Fruit fly (Drosophila melanogaster) whole organism, embryonic: ENCODE results near the gene CG13031.

Source experiments
- Adf1 ChIP-seq: fragments of 200-800 bp; sonication (Bioruptor generic); IDR thresholded peaks from 2 replicates; pipeline ENCODE4 v1.3.6; 2022; ENCODE audit warnings: missing biosample characterization, missing genetic modification characterization
- BtbVII ChIP-seq: fragments of 200-800 bp; sonication (Bioruptor generic); optimal IDR thresholded peaks from 3 replicates; lab custom pipeline; 2017; ENCODE audit warnings: missing biosample characterization, mild to moderate bottlenecking, missing genetic modification characterization
- CG10209 ChIP-seq: fragments of 200-800 bp; sonication (Bioruptor generic); optimal IDR thresholded peaks from 3 replicates; lab custom pipeline; 2017; ENCODE audit warnings: missing biosample characterization, mild to moderate bottlenecking, missing genetic modification characterization, missing genetic modification reagents
- CG11247 ChIP-seq: fragments of 200-800 bp; sonication (Bioruptor generic); IDR thresholded peaks from 2 replicates; pipeline ENCODE4 v1.3.6; 2022; ENCODE audit warnings: missing biosample characterization, missing genetic modification characterization
- CG12071 ChIP-seq: fragments of 200-800 bp; sonication (Bioruptor generic); optimal IDR thresholded peaks from 3 replicates; lab custom pipeline; 2018; ENCODE audit warnings: missing biosample characterization, mild to moderate bottlenecking, missing genetic modification characterization
- CG12299 ChIP-seq: fragments of 200-800 bp; sonication (Bioruptor generic); optimal IDR thresholded peaks from 2 replicates; lab custom pipeline; 2018; ENCODE audit warnings: missing biosample characterization, mild to moderate bottlenecking, missing genetic modification characterization
- CG12744 ChIP-seq: fragments of 200-800 bp; sonication (Bioruptor generic); optimal IDR thresholded peaks from 2 replicates; lab custom pipeline; 2016; ENCODE audit warnings: missing biosample characterization, missing genetic modification characterization
- CG14710 ChIP-seq: fragments of 200-800 bp; sonication (Bioruptor generic); optimal IDR thresholded peaks from 3 replicates; lab custom pipeline; 2019; ENCODE audit warnings: missing biosample characterization, mild to moderate bottlenecking, missing genetic modification characterization, moderate library complexity
- CG15269 ChIP-seq: fragments of 200-800 bp; sonication (Bioruptor generic); optimal IDR thresholded peaks from 2 replicates; lab custom pipeline; 2018; ENCODE audit warnings: missing biosample characterization, mild to moderate bottlenecking, missing genetic modification characterization, moderate library complexity
- CG15601 ChIP-seq: fragments of 200-800 bp; sonication (Bioruptor generic); optimal IDR thresholded peaks from 3 replicates; lab custom pipeline; 2019; ENCODE audit warnings: missing biosample characterization, mild to moderate bottlenecking, missing genetic modification characterization, moderate library complexity
- CG1647 ChIP-seq: fragments of 200-800 bp; sonication (Bioruptor generic); optimal IDR thresholded peaks from 3 replicates; lab custom pipeline; 2016; ENCODE audit warnings: missing biosample characterization, missing genetic modification characterization
- CG18262 ChIP-seq: fragments of 200-800 bp; optimal IDR thresholded peaks from 3 replicates; lab custom pipeline; 2019; ENCODE audit warnings: missing biosample characterization, mild to moderate bottlenecking, missing genetic modification characterization, moderate library complexity
- CG18619 ChIP-seq: fragments of 200-800 bp; sonication (Bioruptor generic); optimal IDR thresholded peaks from 3 replicates; lab custom pipeline; 2017; ENCODE audit warnings: missing biosample characterization, mild to moderate bottlenecking, missing genetic modification characterization
- CG34376 ChIP-seq: fragments of 200-800 bp; sonication (Bioruptor generic); optimal IDR thresholded peaks from 2 replicates; lab custom pipeline; 2018; ENCODE audit warnings: missing biosample characterization, mild to moderate bottlenecking, missing genetic modification characterization
- CG34422 ChIP-seq: fragments of 200-800 bp; sonication (Bioruptor generic); IDR thresholded peaks from 3 replicates; pipeline ENCODE4 v1.3.6; 2022; ENCODE audit warnings: missing biosample characterization, missing genetic modification characterization
- CG3838 ChIP-seq: fragments of 200-800 bp; sonication (Bioruptor generic); optimal IDR thresholded peaks from 3 replicates; lab custom pipeline; 2016; ENCODE audit warnings: missing biosample characterization, missing genetic modification characterization
- CG43689 ChIP-seq: fragments of 200-800 bp; sonication (Bioruptor generic); IDR thresholded peaks from 2 replicates; pipeline ENCODE4 v1.3.6; 2022; ENCODE audit warnings: missing biosample characterization, missing genetic modification characterization
- CG4424 ChIP-seq: fragments of 200-800 bp; sonication (Bioruptor generic); optimal IDR thresholded peaks from 3 replicates; lab custom pipeline; 2016; ENCODE audit warnings: missing biosample characterization, missing genetic modification characterization
- CG6175 ChIP-seq: fragments of 200-800 bp; sonication (Bioruptor generic); IDR thresholded peaks from 3 replicates; pipeline ENCODE4 v1.3.6; 2022; ENCODE audit warnings: missing biosample characterization, missing genetic modification characterization
- CG7271 ChIP-seq: fragments of 200-800 bp; sonication (Bioruptor generic); optimal IDR thresholded peaks from 2 replicates; lab custom pipeline; 2018; ENCODE audit warnings: missing biosample characterization, mild to moderate bottlenecking, missing genetic modification characterization, moderate library complexity
- CG7839 ChIP-seq: fragments of 200-800 bp; sonication (Bioruptor generic); optimal IDR thresholded peaks from 3 replicates; lab custom pipeline; 2018; ENCODE audit warnings: missing biosample characterization, mild to moderate bottlenecking, missing genetic modification characterization, moderate library complexity
- CG8089 ChIP-seq: fragments of 200-800 bp; sonication (Bioruptor generic); optimal IDR thresholded peaks from 3 replicates; lab custom pipeline; 2016; ENCODE audit warnings: missing biosample characterization, missing genetic modification characterization
- CG9817 ChIP-seq: fragments of 200-800 bp; sonication (Bioruptor generic); optimal IDR thresholded peaks from 2 replicates; lab custom pipeline; 2018; ENCODE audit warnings: missing biosample characterization, mild to moderate bottlenecking, missing genetic modification characterization, moderate library complexity
- Camta ChIP-seq: fragments of 200-800 bp; sonication (Bioruptor generic); optimal IDR thresholded peaks from 2 replicates; lab custom pipeline; 2016; ENCODE audit warnings: missing biosample characterization, missing genetic modification characterization
- CkIIα-i1 ChIP-seq: fragments of 200-800 bp; sonication (Bioruptor generic); IDR thresholded peaks from 2 replicates; pipeline ENCODE4 v1.3.6; 2022; ENCODE audit warnings: missing biosample characterization, missing genetic modification characterization
- CoRest ChIP-seq: fragments of 200-800 bp; sonication (Bioruptor generic); optimal IDR thresholded peaks from 3 replicates; lab custom pipeline; 2018; ENCODE audit warnings: missing biosample characterization, mild to moderate bottlenecking, missing genetic modification characterization, moderate library complexity
- Deaf1 ChIP-seq: fragments of 200-800 bp; optimal IDR thresholded peaks from 3 replicates; lab custom pipeline; 2019; ENCODE audit warnings: missing biosample characterization, mild to moderate bottlenecking, missing genetic modification characterization, moderate library complexity
- Gug ChIP-seq: fragments of 200-800 bp; sonication (Bioruptor generic); IDR thresholded peaks from 4 replicates; pipeline ENCODE4 v1.3.6; 2022; ENCODE audit warnings: missing biosample characterization, missing genetic modification characterization
- H2.0 ChIP-seq: fragments of 200-800 bp; sonication (Bioruptor generic); IDR thresholded peaks from 2 replicates; pipeline ENCODE4 v1.3.6; 2022; ENCODE audit warnings: missing biosample characterization, missing genetic modification characterization
- HLH54F ChIP-seq: fragments of 200-800 bp; sonication (Bioruptor generic); optimal IDR thresholded peaks from 3 replicates; lab custom pipeline; 2016; ENCODE audit warnings: missing biosample characterization, missing genetic modification characterization
- Hsf ChIP-seq: fragments of 200-800 bp; sonication (Bioruptor generic); optimal IDR thresholded peaks from 3 replicates; lab custom pipeline; 2016; ENCODE audit warnings: missing biosample characterization, missing genetic modification characterization
- Max ChIP-seq: fragments of 200-800 bp; sonication (Bioruptor generic); optimal IDR thresholded peaks from 2 replicates; lab custom pipeline; 2016; ENCODE audit warnings: missing biosample characterization, mild to moderate bottlenecking, missing genetic modification characterization
- Side ChIP-seq: fragments of 200-800 bp; sonication (Bioruptor generic); optimal IDR thresholded peaks from 2 replicates; lab custom pipeline; 2016; ENCODE audit warnings: missing biosample characterization, missing genetic modification characterization
- Spps ChIP-seq: fragments of 200-800 bp; sonication (Bioruptor generic); optimal IDR thresholded peaks from 2 replicates; lab custom pipeline; 2018; ENCODE audit warnings: missing biosample characterization, mild to moderate bottlenecking, missing genetic modification characterization
- Vsx1 ChIP-seq: fragments of 200-800 bp; sonication (Bioruptor generic); optimal IDR thresholded peaks from 2 replicates; lab custom pipeline; 2017; ENCODE audit warnings: missing biosample characterization, mild to moderate bottlenecking, missing genetic modification characterization, missing genetic modification reagents
- az2 ChIP-seq: fragments of 200-800 bp; sonication (Bioruptor generic); optimal IDR thresholded peaks from 3 replicates; lab custom pipeline; 2016; ENCODE audit warnings: missing biosample characterization, missing genetic modification characterization
- dpn ChIP-seq, 2 experiments: fragments of 200-800 bp; sonication (Bioruptor generic); optimal IDR thresholded peaks; 3 replicates each; lab custom pipeline; 2016; ENCODE audit warnings: missing biosample characterization in 2 of 2, missing genetic modification characterization in 2 of 2
- emc ChIP-seq: fragments of 200-800 bp; sonication (Bioruptor generic); optimal IDR thresholded peaks from 2 replicates; lab custom pipeline; 2016; ENCODE audit warnings: missing biosample characterization, missing genetic modification characterization
- ftz-f1 ChIP-seq: fragments of 200-800 bp; sonication (Bioruptor generic); optimal IDR thresholded peaks from 2 replicates; lab custom pipeline; 2016; ENCODE audit warnings: missing biosample characterization, missing genetic modification characterization
- gt ChIP-seq: fragments of 200-800 bp; sonication (Bioruptor generic); IDR thresholded peaks from 2 replicates; pipeline ENCODE4 v1.3.6; 2022; ENCODE audit warnings: missing biosample characterization, missing genetic modification characterization
- h ChIP-seq: fragments of >200 bp; optimal IDR thresholded peaks from 2 replicates; lab custom pipeline; 2017
- inv ChIP-seq: fragments of 200-800 bp; sonication (Bioruptor generic); IDR thresholded peaks from 2 replicates; pipeline ENCODE4 v1.3.6; 2022; ENCODE audit warnings: missing biosample characterization, missing genetic modification characterization; ENCODE audit not compliant: partially characterized antibody
- jigr1 ChIP-seq: fragments of 200-800 bp; sonication (Bioruptor generic); IDR thresholded peaks from 3 replicates; pipeline ENCODE4 v1.3.6; 2022; ENCODE audit warnings: missing biosample characterization, missing genetic modification characterization
- kah ChIP-seq: fragments of 200-800 bp; sonication (Bioruptor generic); optimal IDR thresholded peaks from 2 replicates; lab custom pipeline; 2018; ENCODE audit warnings: missing biosample characterization, mild to moderate bottlenecking, missing genetic modification characterization
- lilli ChIP-seq: fragments of 200-800 bp; sonication (Bioruptor generic); optimal IDR thresholded peaks from 3 replicates; lab custom pipeline; 2016; ENCODE audit warnings: missing biosample characterization, missing genetic modification characterization
- lmd ChIP-seq: fragments of 200-800 bp; sonication (Bioruptor generic); IDR thresholded peaks from 2 replicates; pipeline ENCODE4 v1.3.6; 2022; ENCODE audit warnings: missing biosample characterization, missing genetic modification characterization
- lov ChIP-seq, 2 experiments: fragments of 200-800 bp in 1 of 2; fragments of >200 bp in 1 of 2; sonication (Bioruptor generic) in 1 of 2; IDR thresholded peaks in 1 of 2; optimal IDR thresholded peaks in 1 of 2; 2 replicates in 1 of 2; 3 replicates in 1 of 2; pipeline versions ENCODE4 v1.3.6 to Lab custom; 2017 to 2022; ENCODE audit warnings: missing biosample characterization in 1 of 2, missing genetic modification characterization in 1 of 2
- oc ChIP-seq: fragments of 200-800 bp; sonication (Bioruptor generic); optimal IDR thresholded peaks from 2 replicates; lab custom pipeline; 2018; ENCODE audit warnings: missing biosample characterization, mild to moderate bottlenecking, missing genetic modification characterization, moderate library complexity
- rib ChIP-seq: fragments of 200-800 bp; sonication (Bioruptor generic); IDR thresholded peaks from 2 replicates; pipeline ENCODE4 v1.3.6; 2022; ENCODE audit warnings: missing biosample characterization, missing genetic modification characterization
- tin ChIP-seq: fragments of 200-800 bp; sonication (Bioruptor generic); optimal IDR thresholded peaks from 3 replicates; lab custom pipeline; 2016; ENCODE audit warnings: missing biosample characterization, missing genetic modification characterization
- twi ChIP-seq: fragments of 200-800 bp; optimal IDR thresholded peaks from 2 replicates; lab custom pipeline; 2019; ENCODE audit warnings: missing biosample characterization, mild to moderate bottlenecking, missing genetic modification characterization, moderate library complexity
- zfh2 ChIP-seq: fragments of 200-800 bp; sonication (Bioruptor generic); optimal IDR thresholded peaks from 2 replicates; lab custom pipeline; 2016; ENCODE audit warnings: missing biosample characterization, missing genetic modification characterization

Gene CG13031

dm6 chr3L:16769866-16770265, 45.2 kb downstream of the CG13031 start (continued):
- TF ChIP-seq lov (optimal IDR thresholded peaks at IDR 0.05; lab: Kevin White, UChicago) (no peak), lov (GFP tag; IDR thresholded peaks at IDR 0.05; lab: Robert Waterston, UW) (peak; percentile 57; the same call in 1 of the 3 replicates), CG11247 (GFP tag; lab: Robert Waterston, UW) (peak; percentile 49; the same call in 1 of the 2 replicates), Spps (no peak), zfh2 (no peak), CG3838 (GFP tag; lab: Kevin White, UChicago) (no peak), CG34422 (GFP tag; lab: Robert Waterston, UW) (peak; percentile 47; the same call in 2 of the 3 replicates), CG7839 (no peak), CG15601 (tag; lab: Kevin White, UChicago) (no peak), BtbVII (GFP tag; lab: Kevin White, UChicago) (no peak), CG18619 (GFP tag; lab: Kevin White, UChicago) (no peak), CG7271 (tag; lab: Kevin White, UChicago) (peak; percentile 15), emc (no peak), CG14710 (tag; lab: Kevin White, UChicago) (no peak), CG1647 (GFP tag; lab: Kevin White, UChicago) (no peak), ftz-f1 (no peak), tin (GFP tag; lab: Kevin White, UChicago) (peak; percentile 39), Max (no peak), CG12744 (GFP tag; lab: Kevin White, UChicago) (no peak), CG12299 (no peak), h (lab: Kevin White, UChicago) (peak; percentile 42), CG9817 (no peak), Adf1 (no peak), Deaf1 (tag; lab: Kevin White, UChicago) (no peak), CG4424 (GFP tag; lab: Kevin White, UChicago) (peak; percentile 34), CG15269 (tag; lab: Kevin White, UChicago) (no peak), gt (GFP tag; lab: Robert Waterston, UW) (no peak), Hsf (GFP tag; lab: Kevin White, UChicago) (peak; percentile 23), lilli (GFP tag; lab: Kevin White, UChicago) (no peak), Gug (GFP tag; lab: Robert Waterston, UW) (no peak), oc (tag; lab: Kevin White, UChicago) (no peak), HLH54F (GFP tag; lab: Kevin White, UChicago) (no peak), inv (GFP tag; lab: Robert Waterston, UW) (no peak), CG43689 (GFP tag; lab: Robert Waterston, UW) (no peak), az2 (GFP tag; lab: Kevin White, UChicago) (peak; percentile 28), rib (GFP tag; lab: Robert Waterston, UW) (0 out of 2 replicates have a peak, but pooled peaks have one; percentile 34), CG8089 (GFP tag; lab: Kevin White, UChicago) (peak; percentile 47), Side (peak; percentile 32), Vsx1 (GFP tag; lab: Kevin White, UChicago) (no peak), lmd (GFP tag; lab: Robert Waterston, UW) (no peak), twi (peak; percentile 63), CG34376 (no peak), CG10209 (no peak), H2.0 (GFP tag; lab: Robert Waterston, UW) (no peak), CoRest (tag; lab: Kevin White, UChicago) (no peak), kah (GFP tag; lab: Kevin White, UChicago) (peak; percentile 49), CG6175 (GFP tag; lab: Robert Waterston, UW) (no peak), CG12071 (GFP tag; lab: Kevin White, UChicago) (peak; percentile 58), jigr1 (GFP tag; lab: Robert Waterston, UW) (no peak), CG18262 (tag; lab: Kevin White, UChicago) (no peak), CkIIα-i1 (GFP tag; lab: Robert Waterston, UW) (no peak), Camta (GFP tag; lab: Kevin White, UChicago) (no peak), dpn (GFP tag; optimal IDR thresholded peaks at IDR 0.05; lab: Kevin White, UChicago) (no peak)
